Fruit fly (Drosophila melanogaster): Measurements from ENCODE around the gene Nup37.

Nup37 gene

dm6 chr3R:25245052-25245813 lies 2.2 kb upstream of the Nup37 start, which contains the start of gene bam:
Gene bam, minus strand, starts transcription at chr3R:25245109.
- TF ChIP-seq CG7101 (tag; optimal IDR thresholded peaks at IDR 0.05): no peak
- no peak for TF ChIP-seq ovo (GFP tag; optimal IDR thresholded peaks at IDR 0.05)
- TF ChIP-seq CG11617 (GFP tag; optimal IDR thresholded peaks at IDR 0.05): no peak
- TF ChIP-seq Clk (GFP tag; optimal IDR thresholded peaks at IDR 0.05): no peak
- TF ChIP-seq cnc (optimal IDR thresholded peaks at IDR 0.05): no peak
- TF ChIP-seq CG7045 (GFP tag; optimal IDR thresholded peaks at IDR 0.05): no peak
- no peak for TF ChIP-seq CG1620 (GFP tag; optimal IDR thresholded peaks at IDR 0.05)
- no peak for TF ChIP-seq CG5204 (GFP tag; optimal IDR thresholded peaks at IDR 0.05)
- TF ChIP-seq CG12768 (GFP tag; optimal IDR thresholded peaks at IDR 0.05): no peak
- TF ChIP-seq CG33017 (tag; optimal IDR thresholded peaks at IDR 0.05): no peak
- TF ChIP-seq toe (GFP tag; optimal IDR thresholded peaks at IDR 0.05): no peak
- TF ChIP-seq cic (GFP tag; optimal IDR thresholded peaks at IDR 0.05): no peak
- peak; percentile 71 for TF ChIP-seq kay (GFP tag; ENCODE audit: borderline replicate concordance)
- peak; percentile 53 for TF ChIP-seq Crg-1 (GFP tag; optimal IDR thresholded peaks at IDR 0.05)
- TF ChIP-seq Mnt (GFP tag; optimal IDR thresholded peaks at IDR 0.05): peak; percentile 44
- TF ChIP-seq bab1 (GFP tag; optimal IDR thresholded peaks at IDR 0.05): peak; percentile 44
- no peak for TF ChIP-seq Hr96 (GFP tag; optimal IDR thresholded peaks at IDR 0.05)
- TF ChIP-seq pad (GFP tag; optimal IDR thresholded peaks at IDR 0.05): no peak
- peak; percentile 67 for TF ChIP-seq CG14711 (tag; optimal IDR thresholded peaks at IDR 0.05)
- TF ChIP-seq tj (GFP tag; optimal IDR thresholded peaks at IDR 0.05): no peak

- TF ChIP-seq Hr96 (GFP tag; optimal IDR thresholded peaks at IDR 0.05) (no peak), tj (GFP tag; optimal IDR thresholded peaks at IDR 0.05) (peak; percentile 98), CG14711 (tag; optimal IDR thresholded peaks at IDR 0.05) (no peak), CG7101 (tag; optimal IDR thresholded peaks at IDR 0.05) (peak; percentile 28), CG33017 (tag; optimal IDR thresholded peaks at IDR 0.05) (no peak), Clk (GFP tag; optimal IDR thresholded peaks at IDR 0.05) (no peak), cnc (optimal IDR thresholded peaks at IDR 0.05) (peak; percentile 20 to 70), ovo (GFP tag; optimal IDR thresholded peaks at IDR 0.05) (peak; percentile 4), Crg-1 (GFP tag; optimal IDR thresholded peaks at IDR 0.05) (no peak), pad (GFP tag; optimal IDR thresholded peaks at IDR 0.05) (no peak), CG11617 (GFP tag; optimal IDR thresholded peaks at IDR 0.05) (peak; percentile 30), CG7045 (GFP tag; optimal IDR thresholded peaks at IDR 0.05) (no peak), cic (GFP tag; optimal IDR thresholded peaks at IDR 0.05) (no peak), Mnt (GFP tag; optimal IDR thresholded peaks at IDR 0.05) (peak; percentile 49), CG1620 (GFP tag; optimal IDR thresholded peaks at IDR 0.05) (peak; percentile 40), CG12768 (GFP tag; optimal IDR thresholded peaks at IDR 0.05) (no peak), kay (GFP tag; ENCODE audit: borderline replicate concordance) (no peak), CG5204 (GFP tag; optimal IDR thresholded peaks at IDR 0.05) (no peak), bab1 (GFP tag; optimal IDR thresholded peaks at IDR 0.05) (peak; percentile 43), toe (GFP tag; optimal IDR thresholded peaks at IDR 0.05) (no peak)
These were observed 2.0 kb downstream of the Nup37 start, which contains the start of gene Nup358 for dm6 chr3R:25249145-25250141. Gene Nup358, plus strand, starts transcription at chr3R:25249348.

- no peak for TF ChIP-seq cnc (optimal IDR thresholded peaks at IDR 0.05)
- TF ChIP-seq CG7101 (tag; optimal IDR thresholded peaks at IDR 0.05): peak; percentile 98
- TF ChIP-seq Clk (GFP tag; optimal IDR thresholded peaks at IDR 0.05): peak; percentile 98
- peak; percentile 97 for TF ChIP-seq CG7045 (GFP tag; optimal IDR thresholded peaks at IDR 0.05)
- peak; percentile 98 for TF ChIP-seq Crg-1 (GFP tag; optimal IDR thresholded peaks at IDR 0.05)
- TF ChIP-seq tj (GFP tag; optimal IDR thresholded peaks at IDR 0.05): peak; percentile 87
- TF ChIP-seq toe (GFP tag; optimal IDR thresholded peaks at IDR 0.05): peak; percentile 99
- peak; percentile 99 for TF ChIP-seq CG1620 (GFP tag; optimal IDR thresholded peaks at IDR 0.05)
- TF ChIP-seq CG5204 (GFP tag; optimal IDR thresholded peaks at IDR 0.05): no peak
- TF ChIP-seq kay (GFP tag; ENCODE audit: borderline replicate concordance): no peak
- peak; percentile 94 for TF ChIP-seq ovo (GFP tag; optimal IDR thresholded peaks at IDR 0.05)
- peak; percentile 94 for TF ChIP-seq CG14711 (tag; optimal IDR thresholded peaks at IDR 0.05)
- peak; percentile 97 for TF ChIP-seq CG11617 (GFP tag; optimal IDR thresholded peaks at IDR 0.05)
- peak; percentile 95 for TF ChIP-seq CG33017 (tag; optimal IDR thresholded peaks at IDR 0.05)
- TF ChIP-seq Hr96 (GFP tag; optimal IDR thresholded peaks at IDR 0.05): peak; percentile 98
- peak; percentile 84 for TF ChIP-seq cic (GFP tag; optimal IDR thresholded peaks at IDR 0.05)
- peak; percentile 98 for TF ChIP-seq bab1 (GFP tag; optimal IDR thresholded peaks at IDR 0.05)
- TF ChIP-seq pad (GFP tag; optimal IDR thresholded peaks at IDR 0.05): peak; percentile 89
- peak; percentile 98 for TF ChIP-seq CG12768 (GFP tag; optimal IDR thresholded peaks at IDR 0.05)
- peak; percentile 92 for TF ChIP-seq Mnt (GFP tag; optimal IDR thresholded peaks at IDR 0.05)
These were observed 11.3 kb downstream of the Nup37 start, which contains the start of gene CG11857 for dm6 chr3R:25258628-25259240. Gene CG11857, plus strand, starts transcription at chr3R:25258898.

- TF ChIP-seq cic (GFP tag; optimal IDR thresholded peaks at IDR 0.05): peak; percentile 16
- no peak for TF ChIP-seq CG7045 (GFP tag; optimal IDR thresholded peaks at IDR 0.05)
These were observed 13.2 kb downstream of the Nup37 start for dm6 chr3R:25260670-25261069.
